Fruit fly (Drosophila melanogaster) whole organism: ENCODE measurements around the gene HDAC11.

Experiments
- CG8478 ChIP-seq: fragments of >200 bp; optimal IDR thresholded peaks from 2 replicates; lab custom pipeline; 2018; ENCODE audit warnings: inconsistent platforms
- Dll ChIP-seq: fragments of >200 bp; optimal IDR thresholded peaks from 2 replicates; lab custom pipeline; 2017
- EcR ChIP-seq, 2 experiments: fragments of >200 bp; optimal IDR thresholded peaks; 2 replicates each; lab custom pipeline; 2017; ENCODE audit warnings: missing biosample characterization in 2 of 2, missing genetic modification characterization in 2 of 2, missing genetic modification reagents in 2 of 2
- pan ChIP-seq: fragments of >200 bp; optimal IDR thresholded peaks from 2 replicates; lab custom pipeline; 2017
- psq ChIP-seq: fragments of >200 bp; optimal IDR thresholded peaks from 2 replicates; lab custom pipeline; 2017
- usp ChIP-seq: fragments of >200 bp; optimal IDR thresholded peaks from 2 replicates; lab custom pipeline; 2017; ENCODE audit warnings: missing biosample characterization, missing genetic modification characterization, mixed read lengths

Gene HDAC11

DNA sequence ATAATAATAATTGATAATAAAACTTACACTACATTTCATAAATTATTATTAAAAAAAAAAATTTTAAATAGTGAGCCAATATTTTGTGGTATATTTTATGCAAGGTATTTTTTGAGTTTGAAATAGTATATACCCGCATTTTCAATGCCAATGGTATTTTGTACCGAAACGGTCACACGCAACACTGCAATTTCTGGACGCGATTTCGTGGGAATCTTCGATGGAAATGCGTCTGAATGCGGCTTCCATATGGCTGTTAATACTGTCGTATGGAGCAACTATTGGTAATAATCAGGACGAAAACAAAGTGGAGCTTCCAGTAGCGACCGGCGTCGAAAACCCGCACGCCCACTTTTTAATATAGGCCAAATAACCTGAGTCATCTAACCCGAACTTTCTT is 4.6 kb downstream of the HDAC11 start, which contains the start of gene Nct:
Nct (plus strand) TSS at position 173 of the 400 bp plus-strand sequence.
- TF ChIP-seq CG8478 (lab: Kevin White, UChicago) (no peak), Dll (lab: Kevin White, UChicago) (no peak), EcR (GFP tag; optimal IDR thresholded peaks at IDR 0.05; lab: Kevin White, UChicago) (no peak), pan (no peak), psq (no peak), usp (no peak)

DNA sequence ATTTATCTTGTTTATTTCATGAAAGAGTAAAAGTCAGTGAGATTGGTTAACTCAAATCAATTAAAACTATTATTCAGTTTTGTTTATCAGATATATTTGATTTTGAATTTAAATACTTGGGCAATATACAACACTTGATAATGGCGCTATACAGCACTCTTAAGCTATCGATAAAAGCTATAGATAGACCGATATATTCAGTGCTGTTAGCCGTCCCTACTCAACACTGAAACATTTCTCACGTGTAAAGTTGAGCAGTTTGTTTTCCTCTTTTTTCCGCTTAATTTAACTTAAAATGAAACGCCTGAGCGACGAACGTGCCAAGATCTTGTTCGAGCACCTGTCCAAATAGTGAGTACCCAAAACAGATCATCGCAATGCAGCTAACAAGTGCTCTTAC is 5.6 kb downstream of the HDAC11 start, which contains the start of gene CG7006:
CG7006 (plus strand) TSS at position 208 of the 400 bp plus-strand sequence.
- TF ChIP-seq pan: no peak
- TF ChIP-seq EcR (GFP tag; optimal IDR thresholded peaks at IDR 0.05; lab: Kevin White, UChicago): no peak
- TF ChIP-seq usp: no peak
- TF ChIP-seq psq: no peak
- no peak for TF ChIP-seq Dll (lab: Kevin White, UChicago)
- TF ChIP-seq CG8478 (lab: Kevin White, UChicago): no peak

- TF ChIP-seq Dll (lab: Kevin White, UChicago) (no peak), CG8478 (lab: Kevin White, UChicago) (no peak), pan (no peak), usp (no peak), psq (no peak), EcR (GFP tag; optimal IDR thresholded peaks at IDR 0.05; lab: Kevin White, UChicago) (no peak)
These were observed 9.8 kb downstream of the HDAC11 start for dm6 chr3R:24845952-24846848.

DNA sequence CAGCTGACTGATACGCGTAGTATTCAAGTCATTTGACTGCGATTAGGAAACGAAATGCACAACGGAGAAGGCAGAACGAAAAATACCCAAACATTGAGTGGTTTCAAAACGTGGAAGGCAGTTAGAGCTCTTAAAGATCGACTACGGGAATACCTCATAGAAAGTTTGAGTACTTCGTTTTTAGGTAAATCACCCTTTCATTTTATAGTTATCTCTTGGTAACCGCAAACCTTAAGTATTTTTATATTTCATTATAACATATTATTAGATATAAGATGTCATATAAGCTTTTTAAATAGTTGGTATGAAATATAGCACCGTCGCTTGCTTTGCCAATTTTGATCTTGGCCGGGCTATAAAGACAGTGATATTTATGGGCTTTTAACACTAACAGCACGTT is 10.9 kb downstream of the HDAC11 start:
- TF ChIP-seq EcR (GFP tag; optimal IDR thresholded peaks at IDR 0.05; lab: Kevin White, UChicago) (no peak), usp (no peak), psq (no peak), Dll (lab: Kevin White, UChicago) (no peak), CG8478 (lab: Kevin White, UChicago) (no peak), pan (no peak)

dm6 chr3R:24841635-24842034 is 14.4 kb downstream of the HDAC11 start, which contains the start of gene Esp:
Gene Esp (plus strand): TSS chr3R:24841935.
- TF ChIP-seq Dll (lab: Kevin White, UChicago): no peak

DNA sequence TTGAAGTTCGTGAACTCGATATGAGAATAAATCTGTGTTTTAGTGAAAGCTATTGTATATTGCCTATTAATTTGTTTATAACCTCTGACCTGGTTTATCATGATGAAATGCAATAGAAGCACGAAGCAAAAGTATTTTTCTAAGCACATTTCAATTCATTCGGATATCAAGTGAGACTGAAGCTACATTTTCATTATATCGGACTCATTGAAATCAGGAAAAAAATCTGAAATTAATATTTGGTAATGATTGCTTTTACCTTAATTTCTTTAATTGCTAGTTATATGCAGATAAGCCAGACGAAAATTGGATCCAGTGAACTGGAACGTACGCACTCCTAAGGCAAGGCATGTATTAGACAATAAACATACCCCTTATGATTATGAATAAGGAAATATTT is 15.0 kb downstream of the HDAC11 start, which contains the start of gene CG33658:
CG33658 (minus strand) TSS at position 101 of the 400 bp plus-strand sequence.
- TF ChIP-seq CG8478 (lab: Kevin White, UChicago) (no peak), EcR (GFP tag; optimal IDR thresholded peaks at IDR 0.05; lab: Kevin White, UChicago) (no peak), pan (no peak), Dll (lab: Kevin White, UChicago) (no peak), psq (no peak), usp (no peak)

DNA sequence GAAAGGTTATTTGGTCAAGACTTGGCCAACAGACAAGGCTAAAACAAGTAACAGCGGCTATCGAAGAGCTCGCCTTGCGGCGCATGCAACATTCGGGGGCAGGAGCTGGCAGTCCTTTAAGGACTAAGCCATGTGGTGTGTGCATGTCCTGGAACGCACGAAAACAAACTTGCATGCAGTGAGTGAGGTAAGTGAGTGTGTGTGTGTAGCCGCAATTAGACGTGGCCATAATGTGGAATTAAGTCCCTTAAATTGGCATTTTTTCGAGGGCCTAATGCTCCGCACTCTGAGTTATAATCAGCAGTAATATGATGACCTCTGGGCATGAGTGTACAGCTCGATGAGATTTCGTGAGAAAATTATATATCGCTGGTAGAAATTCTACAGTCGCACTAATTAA is 22.4 kb downstream of the HDAC11 start, which contains the start of gene sosie:
sosie (plus strand) TSS at position 301 of the 400 bp plus-strand sequence.
- no peak for TF ChIP-seq Dll (lab: Kevin White, UChicago)
- no peak for TF ChIP-seq CG8478 (lab: Kevin White, UChicago)
- TF ChIP-seq psq: no peak
- no peak for TF ChIP-seq pan
- TF ChIP-seq usp: no peak
- TF ChIP-seq EcR (GFP tag; optimal IDR thresholded peaks at IDR 0.05; lab: Kevin White, UChicago): no peak

DNA sequence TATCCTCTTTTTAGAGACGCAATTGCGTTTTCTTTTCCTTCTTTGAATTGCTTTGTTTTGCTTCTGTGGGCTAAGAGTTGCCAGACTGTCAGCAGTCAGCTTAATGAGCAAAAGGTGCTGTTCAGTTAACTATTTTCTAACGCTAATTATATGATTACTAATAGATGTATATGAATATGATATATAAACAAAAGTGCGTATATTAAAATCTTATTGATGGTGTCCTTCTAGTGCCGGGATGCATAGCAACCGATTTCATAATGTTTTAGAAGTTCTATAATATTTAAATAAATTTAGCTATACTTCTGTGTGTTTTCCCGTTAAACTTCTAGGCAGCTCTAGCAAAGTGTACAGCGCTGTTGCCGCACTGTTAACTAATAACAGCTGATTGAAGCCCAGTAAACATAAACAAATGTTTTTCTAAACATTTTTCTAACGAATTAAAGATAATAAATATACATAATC is 26.1 kb downstream of the HDAC11 start, which contains the start of the genes Kaz and CG43273:
Kaz (minus strand) TSS at position 73 of the 465 bp plus-strand sequence.
CG43273 (plus strand) TSS at position 415 of the 465 bp plus-strand sequence.
- TF ChIP-seq pan (no peak), usp (no peak), CG8478 (lab: Kevin White, UChicago) (no peak), Dll (lab: Kevin White, UChicago) (no peak), psq (no peak), EcR (GFP tag; optimal IDR thresholded peaks at IDR 0.05; lab: Kevin White, UChicago) (no peak)

- no peak for TF ChIP-seq pan
- no peak for TF ChIP-seq CG8478 (lab: Kevin White, UChicago)
- TF ChIP-seq usp: no peak
- no peak for TF ChIP-seq psq
- no peak for TF ChIP-seq EcR (GFP tag; optimal IDR thresholded peaks at IDR 0.05; lab: Kevin White, UChicago)
- no peak for TF ChIP-seq Dll (lab: Kevin White, UChicago)
These were observed 27.8 kb downstream of the HDAC11 start, which contains the start of gene RabX4 for dm6 chr3R:24828234-24828633. Gene RabX4 (minus strand): TSS chr3R:24828409.

dm6 chr3R:24825548-24825947 is 30.5 kb downstream of the HDAC11 start, which contains the start of gene niki:
Gene niki (minus strand): TSS chr3R:24825648.
- TF ChIP-seq psq (no peak), CG8478 (lab: Kevin White, UChicago) (no peak), usp (no peak), EcR (GFP tag; optimal IDR thresholded peaks at IDR 0.05; lab: Kevin White, UChicago) (no peak), pan (no peak), Dll (lab: Kevin White, UChicago) (no peak)

- TF ChIP-seq usp (no peak), CG8478 (lab: Kevin White, UChicago) (no peak), psq (no peak), EcR (GFP tag; optimal IDR thresholded peaks at IDR 0.05; lab: Kevin White, UChicago) (no peak), pan (no peak), Dll (lab: Kevin White, UChicago) (no peak)
These were observed 33.0 kb downstream of the HDAC11 start for dm6 chr3R:24823061-24823460.
